Fruit fly (Drosophila melanogaster) whole organism: ENCODE results near the gene dlp.

Experiments
- CG8478 ChIP-seq: fragments of >200 bp; optimal IDR thresholded peaks from 2 replicates; lab custom pipeline; 2018; ENCODE audit warnings: inconsistent platforms
- pan ChIP-seq: fragments of >200 bp; optimal IDR thresholded peaks from 2 replicates; lab custom pipeline; 2017
- psq ChIP-seq: fragments of >200 bp; optimal IDR thresholded peaks from 2 replicates; lab custom pipeline; 2017
- usp ChIP-seq: fragments of >200 bp; optimal IDR thresholded peaks from 2 replicates; lab custom pipeline; 2017; ENCODE audit warnings: missing biosample characterization, missing genetic modification characterization, mixed read lengths

DNA sequence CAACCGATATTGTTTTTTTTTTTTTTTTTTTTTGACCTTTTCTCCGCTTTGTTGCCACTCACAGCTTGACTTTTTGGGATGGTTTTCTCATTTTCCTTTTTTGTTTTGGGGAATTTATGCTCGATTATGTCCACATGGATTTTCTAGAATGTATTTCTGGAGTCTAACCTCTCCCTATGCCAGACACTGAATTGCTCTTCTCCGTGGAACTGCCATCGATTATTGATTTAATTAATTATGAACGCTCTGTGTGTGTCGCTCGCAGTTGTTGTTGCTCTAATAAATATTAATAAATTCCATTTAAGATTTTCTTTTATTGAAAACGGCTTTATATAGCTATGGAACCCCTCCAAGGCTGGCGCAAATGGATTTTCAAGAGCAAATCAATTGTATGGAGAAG is 23.3 kb downstream of the dlp start:
- TF ChIP-seq CG8478 (lab: Kevin White, UChicago) (no peak), usp (no peak), pan (lab: Kevin White, UChicago) (no peak), psq (lab: Kevin White, UChicago) (no peak)
